Worm (Caenorhabditis elegans): ENCODE results near the gene Y110A2AL.6.

DNA sequence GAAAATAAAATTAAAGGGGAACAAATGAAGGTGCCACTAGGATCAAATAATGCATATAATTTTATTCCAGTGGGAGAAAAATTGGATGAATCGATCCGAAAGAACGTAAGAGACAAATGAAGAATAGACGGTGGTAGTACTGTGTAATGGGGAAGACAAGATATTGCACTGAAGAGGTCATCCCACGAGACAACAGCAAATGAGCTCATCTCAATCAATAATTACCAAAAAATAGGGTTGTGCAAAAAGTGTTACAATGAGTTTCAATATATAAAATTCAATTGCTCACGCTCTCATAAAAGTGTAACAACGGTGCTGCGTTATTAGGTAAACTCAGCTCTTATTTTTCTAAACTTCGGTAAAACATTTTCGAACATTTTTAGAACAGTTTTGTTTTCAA, 4.6 kb downstream of the Y110A2AL.6 start, which contains the start of gene K12H6.7:
- TF ChIP-seq nfya-1 (tag; optimal IDR thresholded peaks at IDR 0.05) (no peak), dmd-4 (tag; optimal IDR thresholded peaks at IDR 0.05; ENCODE audit: borderline replicate concordance) (no peak), F13H6.1 (tag; optimal IDR thresholded peaks at IDR 0.05) (no peak), unc-42 (tag; optimal IDR thresholded peaks at IDR 0.05) (no peak), elt-2 (tag; optimal IDR thresholded peaks at IDR 0.05) (no peak), nhr-11 (tag; optimal IDR thresholded peaks at IDR 0.05) (no peak), lin-11 (tag; optimal IDR thresholded peaks at IDR 0.05) (no peak), fkh-10 (GFP tag; optimal IDR thresholded peaks at IDR 0.05) (no peak), ttx-3 (tag; optimal IDR thresholded peaks at IDR 0.05) (no peak), lim-6 (tag; optimal IDR thresholded peaks at IDR 0.05) (no peak), tbx-2 (tag; optimal IDR thresholded peaks at IDR 0.05) (no peak), gmeb-2 (tag; optimal IDR thresholded peaks at IDR 0.05) (no peak), pqm-1 (tag; optimal IDR thresholded peaks at IDR 0.05) (no peak), ceh-19 (GFP tag; optimal IDR thresholded peaks at IDR 0.05) (no peak)

Measured in whole organism, late embryonic.